Worm (Caenorhabditis elegans) whole organism, L3 larva: ENCODE data around the gene Y47D7A.18.

ENCODE experiments used
- ceh-82 ChIP-seq: fragments of 150-350 bp; optimal IDR thresholded peaks from 2 replicates; lab custom pipeline; 2014; ENCODE audit warnings: missing biosample characterization, missing genetic modification characterization
- mdl-1 ChIP-seq: fragments of 150-350 bp; optimal IDR thresholded peaks from 2 replicates; lab custom pipeline; 2014; ENCODE audit warnings: missing biosample characterization, missing genetic modification characterization
- nhr-76 ChIP-seq: fragments of 150-350 bp; sonication (generic microtip); optimal IDR thresholded peaks from 5 replicates; lab custom pipeline; 2014; ENCODE audit warnings: missing biosample characterization, missing genetic modification characterization

DNA sequence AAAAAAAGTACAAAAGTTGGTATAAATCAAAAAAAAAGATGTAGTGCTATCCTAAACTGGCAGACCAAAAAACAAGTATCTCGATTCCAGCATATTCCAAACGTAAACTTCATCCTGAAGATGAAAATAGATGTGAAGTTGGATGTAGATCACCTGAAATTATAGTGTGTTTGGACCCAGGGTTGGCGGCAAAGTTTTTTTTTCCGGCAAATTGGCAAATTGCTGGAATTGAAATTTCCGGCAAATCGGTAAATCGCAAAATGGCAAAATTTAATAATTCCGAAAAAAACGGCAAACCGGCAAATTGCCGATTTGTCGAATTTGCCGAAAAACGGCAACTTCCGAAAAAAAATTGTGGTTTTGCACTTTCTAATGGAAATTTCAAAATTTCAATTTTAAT, 32.1 kb downstream of the Y47D7A.18 start, which contains the start of gene F13A2.2:
- TF ChIP-seq mdl-1 (tag; lab: Kevin White, UChicago) = no peak
- TF ChIP-seq ceh-82 (tag; lab: Kevin White, UChicago) = no peak
- TF ChIP-seq nhr-76 (tag; lab: Kevin White, UChicago) = no peak
